Worm (Caenorhabditis elegans) whole organism, late embryonic: ENCODE results near the gene pir-1.

ENCODE experiments used
- C38D4.7 ChIP-seq: fragments of 200-800 bp; sonication (Bioruptor generic); optimal IDR thresholded peaks from 2 replicates; lab custom pipeline; 2018; ENCODE audit warnings: mild to moderate bottlenecking, missing genetic modification characterization, moderate library complexity, missing compliant biosample characterization
- F13H6.1 ChIP-seq: sonication (generic microtip); optimal IDR thresholded peaks from 2 replicates; lab custom pipeline; 2016; ENCODE audit warnings: missing genetic modification characterization, missing compliant biosample characterization
- K09A11.1 ChIP-seq: sonication (generic microtip); optimal IDR thresholded peaks from 2 replicates; lab custom pipeline; 2017; ENCODE audit warnings: antibody characterized with exemption, mild to moderate bottlenecking, missing genetic modification characterization, missing compliant biosample characterization; ENCODE audit not compliant: insufficient read depth
- T23F11.4 ChIP-seq: fragments of 200-800 bp; sonication (Bioruptor generic); optimal IDR thresholded peaks from 2 replicates; lab custom pipeline; 2018; ENCODE audit warnings: mild to moderate bottlenecking, missing genetic modification characterization, missing compliant biosample characterization
- Y22D7AL.16 ChIP-seq: sonication (generic microtip); optimal IDR thresholded peaks from 2 replicates; lab custom pipeline; 2016; ENCODE audit warnings: missing genetic modification characterization, missing compliant biosample characterization
- ama-1 ChIP-seq: fragments of 150-350 bp; optimal IDR thresholded peaks from 2 replicates; lab custom pipeline; 2014
- ceh-18 ChIP-seq: sonication (generic microtip); optimal IDR thresholded peaks from 2 replicates; lab custom pipeline; 2016; ENCODE audit warnings: missing genetic modification characterization, missing compliant biosample characterization
- ceh-22 ChIP-seq: sonication (generic microtip); optimal IDR thresholded peaks from 2 replicates; lab custom pipeline; 2017; ENCODE audit warnings: missing biosample characterization, missing genetic modification characterization
- ceh-24 ChIP-seq: sonication (generic microtip); optimal IDR thresholded peaks from 2 replicates; lab custom pipeline; 2016; ENCODE audit warnings: mild to moderate bottlenecking, missing genetic modification characterization, missing compliant biosample characterization
- ceh-48 ChIP-seq: sonication (generic microtip); optimal IDR thresholded peaks from 2 replicates; lab custom pipeline; 2016; ENCODE audit warnings: missing genetic modification characterization, inconsistent platforms, missing compliant biosample characterization
- ceh-6 ChIP-seq: fragments of 200-800 bp; sonication (Bioruptor generic); optimal IDR thresholded peaks from 2 replicates; lab custom pipeline; 2018; ENCODE audit warnings: mild to moderate bottlenecking, missing genetic modification characterization, missing compliant biosample characterization
- dmd-4 ChIP-seq: sonication (generic microtip); optimal IDR thresholded peaks from 2 replicates; lab custom pipeline; 2016; ENCODE audit warnings: borderline replicate concordance, missing genetic modification characterization, missing compliant biosample characterization
- dve-1 ChIP-seq: sonication (generic microtip); optimal IDR thresholded peaks from 2 replicates; lab custom pipeline; 2017; ENCODE audit warnings: antibody characterized with exemption, mild to moderate bottlenecking, missing genetic modification characterization, missing compliant biosample characterization
- elt-4 ChIP-seq: sonication (generic microtip); optimal IDR thresholded peaks from 2 replicates; lab custom pipeline; 2016; ENCODE audit warnings: missing genetic modification characterization, missing compliant biosample characterization
- ets-4 ChIP-seq: sonication (generic microtip); optimal IDR thresholded peaks from 2 replicates; lab custom pipeline; 2016; ENCODE audit warnings: missing genetic modification characterization, missing compliant biosample characterization
- eyg-1 ChIP-seq: sonication (generic microtip); optimal IDR thresholded peaks from 2 replicates; lab custom pipeline; 2016; ENCODE audit warnings: missing genotype, missing genetic modification characterization, missing compliant biosample characterization
- hlh-30 ChIP-seq: sonication (generic microtip); optimal IDR thresholded peaks from 2 replicates; lab custom pipeline; 2017; ENCODE audit warnings: antibody characterized with exemption, missing genetic modification characterization, missing compliant biosample characterization; ENCODE audit not compliant: insufficient read depth
- nfya-1 ChIP-seq: sonication (generic microtip); optimal IDR thresholded peaks from 2 replicates; lab custom pipeline; 2017; ENCODE audit warnings: missing genetic modification characterization, mild to moderate bottlenecking, missing compliant biosample characterization, antibody characterized with exemption, moderate library complexity
- nhr-11 ChIP-seq: fragments of 150-350 bp; optimal IDR thresholded peaks from 2 replicates; lab custom pipeline; 2014; ENCODE audit warnings: missing biosample characterization, missing genetic modification characterization
- nhr-232 ChIP-seq: sonication (generic microtip); optimal IDR thresholded peaks from 2 replicates; lab custom pipeline; 2016; ENCODE audit warnings: missing genetic modification characterization, missing compliant biosample characterization
- pat-9 ChIP-seq: fragments of 200-800 bp; sonication (Bioruptor generic); optimal IDR thresholded peaks from 2 replicates; lab custom pipeline; 2018; ENCODE audit warnings: mild to moderate bottlenecking, missing genetic modification characterization, moderate library complexity, missing compliant biosample characterization
- pha-2 ChIP-seq: sonication (generic microtip); optimal IDR thresholded peaks from 2 replicates; lab custom pipeline; 2017; ENCODE audit warnings: mild to moderate bottlenecking, missing genetic modification characterization, missing compliant biosample characterization
- pqm-1 ChIP-seq: sonication (generic microtip); optimal IDR thresholded peaks from 2 replicates; lab custom pipeline; 2016; ENCODE audit warnings: missing genetic modification characterization, missing compliant biosample characterization
- pros-1 ChIP-seq: fragments of 150-350 bp; optimal IDR thresholded peaks from 2 replicates; lab custom pipeline; 2014; ENCODE audit warnings: missing biosample characterization, missing genetic modification reagents, missing genetic modification characterization
- sox-2 ChIP-seq: fragments of 200-800 bp; sonication (Bioruptor generic); IDR thresholded peaks from 2 replicates; pipeline ENCODE4 v1.3.6; 2022; ENCODE audit warnings: missing genetic modification reagents, missing genetic modification characterization, missing compliant biosample characterization
- tbx-2 ChIP-seq: sonication (generic microtip); optimal IDR thresholded peaks from 2 replicates; lab custom pipeline; 2016; ENCODE audit warnings: missing genetic modification characterization, missing compliant biosample characterization
- unc-3 ChIP-seq, 2 experiments: fragments of 200-800 bp in 1 of 2; sonication (Bioruptor generic) in 1 of 2; sonication (generic microtip) in 1 of 2; conservative IDR thresholded peaks in 1 of 2; optimal IDR thresholded peaks in 1 of 2; 2 replicates each; pipeline versions ENCODE4 v1.3.6 to Lab custom; 2016 to 2022; ENCODE audit warnings: missing compliant biosample characterization in 2 of 2, missing genetic modification characterization in 2 of 2, missing genetic modification reagents in 1 of 2
- unc-55 ChIP-seq: sonication (generic microtip); optimal IDR thresholded peaks from 2 replicates; lab custom pipeline; 2017; ENCODE audit warnings: missing biosample characterization, missing genetic modification reagents, missing genetic modification characterization
- unc-86 ChIP-seq: sonication (generic microtip); optimal IDR thresholded peaks from 2 replicates; lab custom pipeline; 2016; ENCODE audit warnings: missing genetic modification characterization, missing compliant biosample characterization
- ztf-16 ChIP-seq: sonication (generic microtip); optimal IDR thresholded peaks from 2 replicates; lab custom pipeline; 2017; ENCODE audit warnings: missing genetic modification characterization, missing compliant biosample characterization

Gene pir-1

ce11 chrII:9167730-9168129, 9.4 kb upstream of the pir-1 start, which contains the start of gene T23G7.3:
T23G7.3 (minus strand) TSS chrII:9167830.
- TF ChIP-seq pqm-1 (tag; lab: Kevin White, UChicago), result no peak
- TF ChIP-seq unc-86 (tag; lab: Kevin White, UChicago), result no peak
- no peak for TF ChIP-seq ets-4
- no peak for TF ChIP-seq nhr-232 (tag; lab: Kevin White, UChicago)
- no peak for TF ChIP-seq pha-2 (tag; lab: Kevin White, UChicago)
- TF ChIP-seq Y22D7AL.16 (tag; lab: Kevin White, UChicago), result no peak
- no peak for TF ChIP-seq unc-3 (GFP tag; conservative IDR thresholded peaks at IDR 0.05; lab: Robert Waterston, UW)
- no peak for TF ChIP-seq unc-3 (tag; optimal IDR thresholded peaks at IDR 0.05; lab: Kevin White, UChicago)
- no peak for TF ChIP-seq T23F11.4 (GFP tag; lab: Kevin White, UChicago)
- no peak for TF ChIP-seq C38D4.7 (GFP tag; lab: Kevin White, UChicago)
- no peak for TF ChIP-seq ceh-22 (tag; lab: Kevin White, UChicago)
- TF ChIP-seq K09A11.1 (tag; lab: Kevin White, UChicago), result no peak
- TF ChIP-seq nhr-11 (tag; lab: Kevin White, UChicago), result no peak
- TF ChIP-seq pat-9 (tag; lab: Kevin White, UChicago), result no peak
- TF ChIP-seq dve-1 (tag; lab: Kevin White, UChicago), result no peak
- TF ChIP-seq ceh-6 (GFP tag; lab: Kevin White, UChicago), result no peak

ce11 chrII:9169450-9169960, 7.6 kb upstream of the pir-1 start, which contains the start of gene dpl-1:
dpl-1 (plus strand) TSS chrII:9169910.
- TF ChIP-seq ceh-24 (no peak), nfya-1 (tag; lab: Kevin White, UChicago) (peak; percentile 18), ceh-18 (tag; lab: Kevin White, UChicago) (no peak), ceh-48 (tag; lab: Kevin White, UChicago) (peak; percentile 50)

ce11 chrII:9170048-9170447, 7.1 kb upstream of the pir-1 start:
- TF ChIP-seq elt-4, result no peak
- no peak for TF ChIP-seq tbx-2 (tag; lab: Kevin White, UChicago)
- TF ChIP-seq pqm-1 (tag; lab: Kevin White, UChicago), result no peak
- no peak for TF ChIP-seq nhr-11 (tag; lab: Kevin White, UChicago)
- no peak for TF ChIP-seq dve-1 (tag; lab: Kevin White, UChicago)
- TF ChIP-seq ztf-16 (tag; lab: Kevin White, UChicago), result no peak
- no peak for TF ChIP-seq dmd-4 (tag; lab: Kevin White, UChicago)
- no peak for TF ChIP-seq eyg-1 (tag; lab: Kevin White, UChicago)
- no peak for TF ChIP-seq pros-1 (tag; lab: Kevin White, UChicago)
- TF ChIP-seq unc-55, result no peak
- TF ChIP-seq unc-3 (GFP tag; conservative IDR thresholded peaks at IDR 0.05; lab: Robert Waterston, UW), result no peak
- no peak for TF ChIP-seq unc-3 (tag; optimal IDR thresholded peaks at IDR 0.05; lab: Kevin White, UChicago)
- TF ChIP-seq Y22D7AL.16 (tag; lab: Kevin White, UChicago), result no peak
- no peak for TF ChIP-seq hlh-30 (tag; lab: Kevin White, UChicago)
- no peak for TF ChIP-seq sox-2 (GFP tag; lab: Robert Waterston, UW)
- no peak for TF ChIP-seq F13H6.1 (tag; lab: Kevin White, UChicago)
- TF ChIP-seq T23F11.4 (GFP tag; lab: Kevin White, UChicago), result no peak
- TF ChIP-seq ceh-6 (GFP tag; lab: Kevin White, UChicago), result no peak

ce11 chrII:9170851-9171250, 6.2 kb upstream of the pir-1 start:
- no peak for TF ChIP-seq tbx-2 (tag; lab: Kevin White, UChicago)
- no peak for TF ChIP-seq nhr-232 (tag; lab: Kevin White, UChicago)
- no peak for TF ChIP-seq unc-3 (GFP tag; conservative IDR thresholded peaks at IDR 0.05; lab: Robert Waterston, UW)
- no peak for TF ChIP-seq unc-3 (tag; optimal IDR thresholded peaks at IDR 0.05; lab: Kevin White, UChicago)
- TF ChIP-seq ama-1 (lab: Kevin White, UChicago), result no peak
